Fruit fly (Drosophila melanogaster) whole organism, embryonic: Measurements from ENCODE around the gene Scox.
A peak's percentile ranks its signal among the peaks of the same experiment; 100 is the strongest.

Experiments
- B-H2 ChIP-seq: fragments of 200-800 bp; sonication (Bioruptor generic); optimal IDR thresholded peaks from 2 replicates; lab custom pipeline; 2018; ENCODE audit warnings: missing biosample characterization, mild to moderate bottlenecking, missing genetic modification characterization
- BEAF-32 ChIP-seq: fragments of 200-800 bp; sonication (Bioruptor generic); optimal IDR thresholded peaks from 3 replicates; lab custom pipeline; 2017; ENCODE audit warnings: missing biosample characterization, missing genetic modification characterization, mild to moderate bottlenecking, moderate library complexity, missing genetic modification reagents
- CG10979 ChIP-seq: fragments of 200-800 bp; sonication (Bioruptor generic); optimal IDR thresholded peaks from 2 replicates; lab custom pipeline; 2018; ENCODE audit warnings: missing biosample characterization, mild to moderate bottlenecking, missing genetic modification characterization, moderate library complexity
- CG11085 ChIP-seq: fragments of 200-800 bp; sonication (Bioruptor generic); IDR thresholded peaks from 2 replicates; pipeline ENCODE4 v1.3.6; 2022; ENCODE audit warnings: missing biosample characterization, missing genetic modification characterization
- CG11695 ChIP-seq: fragments of 200-800 bp; sonication (Bioruptor generic); IDR thresholded peaks from 3 replicates; pipeline ENCODE4 v1.3.6; 2022; ENCODE audit warnings: missing biosample characterization, missing genetic modification characterization
- CG12219 ChIP-seq: fragments of 200-800 bp; sonication (Bioruptor generic); optimal IDR thresholded peaks from 3 replicates; lab custom pipeline; 2018; ENCODE audit warnings: missing biosample characterization, mild to moderate bottlenecking, missing genetic modification characterization
- CG12236 ChIP-seq: fragments of 200-800 bp; sonication (Bioruptor generic); optimal IDR thresholded peaks from 2 replicates; lab custom pipeline; 2016; ENCODE audit warnings: missing biosample characterization, missing genetic modification characterization
- CG12659 ChIP-seq: fragments of 200-800 bp; sonication (Bioruptor generic); optimal IDR thresholded peaks from 3 replicates; lab custom pipeline; 2017; ENCODE audit warnings: mild to moderate bottlenecking, missing biosample characterization, missing genetic modification reagents, missing genetic modification characterization
- CG1602 ChIP-seq: fragments of 200-800 bp; sonication (Bioruptor generic); optimal IDR thresholded peaks from 3 replicates; lab custom pipeline; 2016; ENCODE audit warnings: missing biosample characterization, missing genetic modification characterization
- CG1647 ChIP-seq: fragments of 200-800 bp; sonication (Bioruptor generic); optimal IDR thresholded peaks from 3 replicates; lab custom pipeline; 2016; ENCODE audit warnings: missing biosample characterization, missing genetic modification characterization
- CG17328 ChIP-seq: fragments of 200-800 bp; sonication (Bioruptor generic); IDR thresholded peaks from 2 replicates; pipeline ENCODE4 v1.3.6; 2022; ENCODE audit warnings: missing biosample characterization, missing genetic modification characterization
- CG18764 ChIP-seq: fragments of 200-800 bp; sonication (Bioruptor generic); optimal IDR thresholded peaks from 3 replicates; lab custom pipeline; 2016; ENCODE audit warnings: missing biosample characterization, missing genetic modification characterization
- CG3065 ChIP-seq: fragments of 200-800 bp; sonication (Bioruptor generic); optimal IDR thresholded peaks from 2 replicates; lab custom pipeline; 2016; ENCODE audit warnings: missing biosample characterization, missing genetic modification characterization
- CG33557 ChIP-seq: fragments of 200-800 bp; sonication (Bioruptor generic); optimal IDR thresholded peaks from 2 replicates; lab custom pipeline; 2019; ENCODE audit warnings: missing biosample characterization, mild to moderate bottlenecking, missing genetic modification characterization, moderate library complexity
- CG3407 ChIP-seq: fragments of 200-800 bp; sonication (Bioruptor generic); optimal IDR thresholded peaks from 2 replicates; lab custom pipeline; 2018; ENCODE audit warnings: missing biosample characterization, mild to moderate bottlenecking, missing genetic modification characterization
- CG34376 ChIP-seq: fragments of 200-800 bp; sonication (Bioruptor generic); optimal IDR thresholded peaks from 2 replicates; lab custom pipeline; 2018; ENCODE audit warnings: missing biosample characterization, mild to moderate bottlenecking, missing genetic modification characterization
- CG3726 ChIP-seq: fragments of 200-800 bp; sonication (Bioruptor generic); IDR thresholded peaks from 3 replicates; pipeline ENCODE4, ENCODE4 v1.3.6; 2022; ENCODE audit warnings: missing biosample characterization, missing genetic modification characterization
- CG3995 ChIP-seq: fragments of 200-800 bp; sonication (Bioruptor generic); optimal IDR thresholded peaks from 3 replicates; lab custom pipeline; 2016; ENCODE audit warnings: missing biosample characterization, missing genetic modification characterization
- CG4282 ChIP-seq: fragments of 200-800 bp; sonication (Bioruptor generic); optimal IDR thresholded peaks from 2 replicates; lab custom pipeline; 2016; ENCODE audit warnings: missing biosample characterization, missing genetic modification characterization
- CG4730 ChIP-seq: fragments of 200-800 bp; sonication (Bioruptor generic); IDR thresholded peaks from 2 replicates; pipeline ENCODE4 v1.3.6; 2022; ENCODE audit warnings: missing biosample characterization, missing genetic modification characterization
- CG6254 ChIP-seq: fragments of 200-800 bp; sonication (Bioruptor generic); optimal IDR thresholded peaks from 3 replicates; lab custom pipeline; 2017; ENCODE audit warnings: mild to moderate bottlenecking, missing biosample characterization, missing genetic modification reagents, missing genetic modification characterization
- CG7928 ChIP-seq: fragments of 200-800 bp; sonication (Bioruptor generic); optimal IDR thresholded peaks from 2 replicates; lab custom pipeline; 2017; ENCODE audit warnings: missing biosample characterization, mild to moderate bottlenecking, missing genetic modification characterization
- D19B ChIP-seq: fragments of 200-800 bp; sonication (Bioruptor generic); optimal IDR thresholded peaks from 2 replicates; lab custom pipeline; 2017; ENCODE audit warnings: missing biosample characterization, mild to moderate bottlenecking, missing genetic modification characterization
- Drgx ChIP-seq: fragments of 200-800 bp; sonication (Bioruptor generic); IDR thresholded peaks from 2 replicates; pipeline ENCODE4 v1.3.6; 2022; ENCODE audit warnings: missing biosample characterization, missing genetic modification characterization
- Fer2 ChIP-seq: fragments of 200-800 bp; sonication (Bioruptor generic); optimal IDR thresholded peaks from 2 replicates; lab custom pipeline; 2018; ENCODE audit warnings: missing biosample characterization, mild to moderate bottlenecking, missing genetic modification characterization, moderate library complexity
- Gug ChIP-seq: fragments of 200-800 bp; sonication (Bioruptor generic); IDR thresholded peaks from 4 replicates; pipeline ENCODE4 v1.3.6; 2022; ENCODE audit warnings: missing biosample characterization, missing genetic modification characterization
- HLH4C ChIP-seq: fragments of 200-800 bp; sonication (Bioruptor generic); IDR thresholded peaks from 3 replicates; pipeline ENCODE4 v1.3.6; 2022; ENCODE audit warnings: missing biosample characterization, missing genetic modification characterization; ENCODE audit not compliant: partially characterized antibody
- Hmx ChIP-seq: fragments of 200-800 bp; sonication (Bioruptor generic); optimal IDR thresholded peaks from 2 replicates; lab custom pipeline; 2016; ENCODE audit warnings: missing biosample characterization, missing genetic modification characterization
- Lpt ChIP-seq: fragments of >200 bp; optimal IDR thresholded peaks from 2 replicates; lab custom pipeline; 2018; ENCODE audit warnings: missing biosample characterization, missing genetic modification characterization
- MBD-R2 ChIP-seq: fragments of 200-800 bp; sonication (Bioruptor generic); IDR thresholded peaks from 2 replicates; pipeline ENCODE4 v1.3.6; 2022; ENCODE audit warnings: missing biosample characterization, missing genetic modification characterization
- Nf-YC ChIP-seq: fragments of 200-800 bp; optimal IDR thresholded peaks from 3 replicates; lab custom pipeline; 2019; ENCODE audit warnings: missing biosample characterization, mild to moderate bottlenecking, missing genetic modification characterization, moderate library complexity
- Optix ChIP-seq: fragments of 200-800 bp; sonication (Bioruptor generic); IDR thresholded peaks from 3 replicates; pipeline ENCODE4 v1.3.6; 2022; ENCODE audit warnings: missing biosample characterization, missing genetic modification characterization
- TFAM ChIP-seq: fragments of 200-800 bp; sonication (Bioruptor generic); optimal IDR thresholded peaks from 2 replicates; lab custom pipeline; 2017; ENCODE audit warnings: missing biosample characterization, missing genetic modification characterization, inconsistent platforms
- ara ChIP-seq: fragments of 200-800 bp; sonication (Bioruptor generic); IDR thresholded peaks from 2 replicates; pipeline ENCODE4 v1.3.6; 2022; ENCODE audit warnings: missing biosample characterization, missing genetic modification characterization
- ato ChIP-seq: fragments of 200-800 bp; sonication (Bioruptor generic); IDR thresholded peaks from 2 replicates; pipeline ENCODE4 v1.3.6; 2022; ENCODE audit warnings: missing biosample characterization, missing genetic modification characterization; ENCODE audit not compliant: partially characterized antibody
- bbx ChIP-seq: fragments of 200-800 bp; sonication (Bioruptor generic); IDR thresholded peaks from 2 replicates; pipeline ENCODE4 v1.3.6; 2022; ENCODE audit warnings: missing biosample characterization, missing genetic modification characterization; ENCODE audit not compliant: partially characterized antibody
- dmrt11E ChIP-seq: fragments of 200-800 bp; sonication (Bioruptor generic); optimal IDR thresholded peaks from 3 replicates; lab custom pipeline; 2018; ENCODE audit warnings: missing biosample characterization, mild to moderate bottlenecking, missing genetic modification characterization, moderate library complexity
- eyg ChIP-seq: fragments of 200-800 bp; sonication (Bioruptor generic); optimal IDR thresholded peaks from 3 replicates; lab custom pipeline; 2016; ENCODE audit warnings: missing biosample characterization, missing genetic modification characterization
- fd3F ChIP-seq: fragments of 200-800 bp; sonication (Bioruptor generic); optimal IDR thresholded peaks from 2 replicates; lab custom pipeline; 2018; ENCODE audit warnings: missing biosample characterization, mild to moderate bottlenecking, missing genetic modification characterization, moderate library complexity
- gce ChIP-seq: fragments of 200-800 bp; sonication (Bioruptor generic); IDR thresholded peaks from 3 replicates; pipeline ENCODE4 v1.3.6; 2022; ENCODE audit warnings: missing biosample characterization, missing genetic modification characterization
- insv ChIP-seq, 2 experiments: fragments of 200-800 bp; sonication (Bioruptor generic); optimal IDR thresholded peaks; 3 replicates each; lab custom pipeline; 2016 to 2018; ENCODE audit warnings: missing biosample characterization in 2 of 2, missing genetic modification characterization in 2 of 2
- luna ChIP-seq: fragments of 200-800 bp; sonication (Bioruptor generic); optimal IDR thresholded peaks from 2 replicates; lab custom pipeline; 2016; ENCODE audit warnings: missing biosample characterization, missing genetic modification characterization
- otp ChIP-seq: fragments of 200-800 bp; sonication (Bioruptor generic); IDR thresholded peaks from 3 replicates; pipeline ENCODE4, ENCODE4 v1.3.6; 2022; ENCODE audit warnings: missing biosample characterization, missing genetic modification characterization
- p53 ChIP-seq: fragments of 200-800 bp; sonication (Bioruptor generic); optimal IDR thresholded peaks from 2 replicates; lab custom pipeline; 2016; ENCODE audit warnings: missing biosample characterization, missing genetic modification characterization
- pum ChIP-seq: fragments of 200-800 bp; sonication (Bioruptor generic); optimal IDR thresholded peaks from 2 replicates; lab custom pipeline; 2016; ENCODE audit warnings: missing biosample characterization, missing genetic modification characterization
- schlank ChIP-seq: fragments of 200-800 bp; sonication (Bioruptor generic); optimal IDR thresholded peaks from 2 replicates; lab custom pipeline; 2018; ENCODE audit warnings: missing biosample characterization, mild to moderate bottlenecking, missing genetic modification characterization
- sima ChIP-seq: fragments of 200-800 bp; sonication (Bioruptor generic); optimal IDR thresholded peaks from 2 replicates; lab custom pipeline; 2016; ENCODE audit warnings: missing biosample characterization, missing genetic modification characterization
- so ChIP-seq: fragments of 200-800 bp; sonication (Bioruptor generic); IDR thresholded peaks from 3 replicates; pipeline ENCODE4 v1.3.6; 2022; ENCODE audit warnings: missing biosample characterization, missing genetic modification characterization
- unc-4 ChIP-seq: fragments of 200-800 bp; sonication (Bioruptor generic); IDR thresholded peaks from 2 replicates; pipeline ENCODE4 v1.3.6; 2022; ENCODE audit warnings: missing biosample characterization, missing genetic modification characterization; ENCODE audit not compliant: partially characterized antibody
- wek ChIP-seq: fragments of 200-800 bp; sonication (Bioruptor generic); optimal IDR thresholded peaks from 3 replicates; lab custom pipeline; 2018; ENCODE audit warnings: missing biosample characterization, mild to moderate bottlenecking, missing genetic modification characterization, moderate library complexity
- z ChIP-seq: fragments of 200-800 bp; sonication (Bioruptor generic); IDR thresholded peaks from 3 replicates; pipeline ENCODE4 v1.3.6; 2022; ENCODE audit warnings: missing biosample characterization, missing genetic modification characterization

The Scox gene

dm6 chr2L:4945300-4945699 lies 23.4 kb downstream of the Scox start, which contains the start of the genes mRpL24 and betaggt-I (continued):
- TF ChIP-seq Drgx (GFP tag; lab: Robert Waterston, UW) = peak; percentile 96
- TF ChIP-seq CG12219 (GFP tag; lab: Kevin White, UChicago) = peak; percentile 88
- TF ChIP-seq CG1647 (GFP tag; lab: Kevin White, UChicago) = peak; percentile 72
- peak; percentile 91 for TF ChIP-seq CG34376 (GFP tag; lab: Kevin White, UChicago)
- peak; percentile 80 for TF ChIP-seq pum (GFP tag; lab: Kevin White, UChicago)
- TF ChIP-seq gce (GFP tag; lab: Robert Waterston, UW) = peak; percentile 96
- peak; percentile 96 for TF ChIP-seq CG1602 (GFP tag; lab: Kevin White, UChicago)
- TF ChIP-seq TFAM (GFP tag; lab: Kevin White, UChicago) = peak; percentile 53
- no peak for TF ChIP-seq CG4282
- no peak for TF ChIP-seq sima (GFP tag; lab: Kevin White, UChicago)
- TF ChIP-seq CG4730 (GFP tag; lab: Robert Waterston, UW) = peak; percentile 92
- TF ChIP-seq CG12236 (GFP tag; lab: Kevin White, UChicago) = peak; percentile 50
- peak; percentile 86 for TF ChIP-seq CG6254
- TF ChIP-seq dmrt11E (tag; lab: Kevin White, UChicago) = peak; percentile 96
- peak; percentile 1 for TF ChIP-seq luna
- peak; percentile 96 for TF ChIP-seq Fer2 (tag; lab: Kevin White, UChicago)
- no peak for TF ChIP-seq eyg (GFP tag; lab: Kevin White, UChicago)
- TF ChIP-seq unc-4 (GFP tag; lab: Robert Waterston, UW) = no peak
- TF ChIP-seq CG3726 (GFP tag; lab: Robert Waterston, UW) = peak; percentile 88
- peak; percentile 95 for TF ChIP-seq otp (GFP tag; lab: Robert Waterston, UW)
- peak; percentile 89 for TF ChIP-seq Nf-YC (tag; lab: Kevin White, UChicago)
- TF ChIP-seq CG17328 (GFP tag; lab: Robert Waterston, UW) = peak; percentile 98
- TF ChIP-seq CG3065 (GFP tag; lab: Kevin White, UChicago) = peak; percentile 90
- TF ChIP-seq CG18764 = peak; percentile 93
- TF ChIP-seq fd3F = peak; percentile 96
- TF ChIP-seq CG11695 (GFP tag; lab: Robert Waterston, UW) = peak; percentile 96
- no peak for TF ChIP-seq HLH4C (GFP tag; lab: Robert Waterston, UW)
- TF ChIP-seq CG3995 = peak; percentile 70
- peak; percentile 92 for TF ChIP-seq CG33557 (GFP tag; lab: Kevin White, UChicago)
- TF ChIP-seq so (GFP tag; lab: Robert Waterston, UW) = peak; percentile 94
- no peak for TF ChIP-seq p53 (GFP tag; lab: Kevin White, UChicago)
- peak; percentile 92 for TF ChIP-seq CG3407 (GFP tag; lab: Kevin White, UChicago)
- peak; percentile 96 for TF ChIP-seq CG11085 (GFP tag; lab: Robert Waterston, UW)
- TF ChIP-seq CG10979 = peak; percentile 96
- no peak for TF ChIP-seq bbx (GFP tag; lab: Robert Waterston, UW)
- peak; percentile 89 for TF ChIP-seq Gug (GFP tag; lab: Robert Waterston, UW)
- no peak for TF ChIP-seq Lpt (GFP tag; lab: Kevin White, UChicago)
- TF ChIP-seq B-H2 (GFP tag; lab: Kevin White, UChicago) = peak; percentile 96
- TF ChIP-seq wek (GFP tag; lab: Kevin White, UChicago) = peak; percentile 74
- peak; percentile 88 for TF ChIP-seq D19B
- no peak for TF ChIP-seq ato (GFP tag; lab: Robert Waterston, UW)
- TF ChIP-seq z (GFP tag; lab: Robert Waterston, UW) = peak; percentile 65; the same call in 2 of the 3 replicates
- TF ChIP-seq MBD-R2 (GFP tag; lab: Robert Waterston, UW) = peak; percentile 99
- peak; percentile 98 for TF ChIP-seq CG12659 (GFP tag; lab: Kevin White, UChicago)
- peak; percentile 39 for TF ChIP-seq BEAF-32 (GFP tag; lab: Kevin White, UChicago)
- TF ChIP-seq ara (GFP tag; lab: Robert Waterston, UW) = peak; percentile 97
- peak; percentile 79 for TF ChIP-seq Optix (GFP tag; lab: Robert Waterston, UW)
- TF ChIP-seq Hmx (GFP tag; lab: Kevin White, UChicago) = peak; percentile 80
- peak; percentile 77 for TF ChIP-seq CG7928 (GFP tag; lab: Kevin White, UChicago)
- TF ChIP-seq schlank (tag; lab: Kevin White, UChicago) = peak; percentile 86
- peak in 1 of 2 experiments; percentile 73 for TF ChIP-seq insv (GFP tag; optimal IDR thresholded peaks at IDR 0.05; lab: Kevin White, UChicago)
